Worm (Caenorhabditis elegans): ENCODE results near the gene F21C10.3.

The F21C10.3 gene

DNA sequence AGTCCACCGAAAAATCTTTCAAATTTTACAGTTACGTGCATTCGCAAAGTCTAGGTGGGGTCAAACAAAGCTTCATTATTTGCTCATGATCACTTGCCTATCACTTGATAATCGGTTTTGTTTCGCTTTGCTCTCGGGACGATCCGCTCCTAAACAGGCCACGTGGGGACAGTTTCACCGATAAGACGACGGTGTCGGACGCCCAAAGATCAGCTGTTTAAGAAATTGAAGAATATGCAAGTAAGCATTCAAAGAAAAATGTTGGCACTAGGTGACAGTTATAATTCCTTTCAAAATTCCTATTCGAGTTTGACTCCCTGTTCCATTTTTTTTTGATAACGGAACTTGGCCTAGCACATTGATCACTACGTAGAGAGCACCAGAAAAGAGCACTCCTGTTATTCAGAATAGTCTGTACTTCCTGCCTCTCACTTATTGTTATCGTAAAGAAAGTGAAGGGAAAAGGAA lies 47.9 kb upstream of the F21C10.3 start:
- no peak for TF ChIP-seq egl-27 (tag; optimal IDR thresholded peaks at IDR 0.05)
- no peak for TF ChIP-seq nhr-6 (tag; optimal IDR thresholded peaks at IDR 0.05)
- no peak for TF ChIP-seq nhr-23 (tag; optimal IDR thresholded peaks at IDR 0.05)
- TF ChIP-seq sma-3 (GFP tag; optimal IDR thresholded peaks at IDR 0.05) = no peak
- peak; percentile 88 for TF ChIP-seq sma-9 (GFP tag; optimal IDR thresholded peaks at IDR 0.05)
- no peak for TF ChIP-seq sma-9 (tag; optimal IDR thresholded peaks at IDR 0.05)
- TF ChIP-seq zag-1 (tag; optimal IDR thresholded peaks at IDR 0.05) = no peak
- no peak for TF ChIP-seq nhr-21 (tag; optimal IDR thresholded peaks at IDR 0.05)
- TF ChIP-seq nhr-11 (tag; optimal IDR thresholded peaks at IDR 0.05) = no peak
- peak; percentile 79 for TF ChIP-seq F13H6.1 (tag; optimal IDR thresholded peaks at IDR 0.05)
- TF ChIP-seq ztf-11 (tag; optimal IDR thresholded peaks at IDR 0.05) = no peak
- peak; percentile 72 for TF ChIP-seq fos-1 (tag; optimal IDR thresholded peaks at IDR 0.05)
- peak; percentile 53 for TF ChIP-seq nhr-129 (tag; optimal IDR thresholded peaks at IDR 0.05)
- TF ChIP-seq ztf-1 (GFP tag; conservative IDR thresholded peaks at IDR 0.05) = no peak
- TF ChIP-seq unc-62 (GFP tag; optimal IDR thresholded peaks at IDR 0.05) = no peak
- no peak for TF ChIP-seq mab-5 (tag; optimal IDR thresholded peaks at IDR 0.05)
- TF ChIP-seq gmeb-1 (tag; optimal IDR thresholded peaks at IDR 0.05) = peak; percentile 39
- no peak for TF ChIP-seq Y55F3AM.14 (GFP tag; optimal IDR thresholded peaks at IDR 0.05)
- TF ChIP-seq ceh-82 (tag; optimal IDR thresholded peaks at IDR 0.05) = no peak
- TF ChIP-seq dmd-4 (tag; optimal IDR thresholded peaks at IDR 0.05) = no peak
- peak in 1 of 2 experiments; percentile 51 for TF ChIP-seq mdl-1 (tag; optimal IDR thresholded peaks at IDR 0.05)
- TF ChIP-seq unc-39 (tag; optimal IDR thresholded peaks at IDR 0.05) = no peak
- no peak for TF ChIP-seq alr-1 (tag; optimal IDR thresholded peaks at IDR 0.05)
- peak; percentile 51 for TF ChIP-seq crh-2 (tag; optimal IDR thresholded peaks at IDR 0.05)
- TF ChIP-seq ama-1 (optimal IDR thresholded peaks at IDR 0.05) = no peak

DNA sequence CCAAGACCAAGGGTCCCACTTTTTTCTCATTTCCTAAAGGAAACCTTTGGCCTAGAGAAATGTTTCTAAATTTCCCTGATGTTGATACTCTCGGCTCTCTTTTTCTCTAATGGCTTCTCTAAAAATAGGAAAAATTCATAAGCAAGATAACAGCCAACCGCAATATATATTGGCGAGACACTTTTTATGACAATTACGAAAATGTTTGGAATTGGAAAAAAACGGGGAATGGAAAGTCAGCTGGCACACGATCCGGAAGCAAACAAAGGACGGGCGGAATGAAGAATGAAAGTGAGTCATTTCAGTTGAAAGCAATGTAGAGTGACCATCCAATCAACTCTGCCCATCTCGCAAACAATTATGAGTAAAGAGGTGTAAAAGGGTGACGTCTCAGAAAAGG lies 46.5 kb upstream of the F21C10.3 start:
- no peak for TF ChIP-seq peb-1 (tag; optimal IDR thresholded peaks at IDR 0.05)
- no peak for TF ChIP-seq ceh-16 (tag; optimal IDR thresholded peaks at IDR 0.05)
- TF ChIP-seq nhr-21 (tag; optimal IDR thresholded peaks at IDR 0.05) = no peak
- TF ChIP-seq F13H6.1 (tag; optimal IDR thresholded peaks at IDR 0.05) = peak; percentile 22
- no peak for TF ChIP-seq lsy-2 (tag; optimal IDR thresholded peaks at IDR 0.05)
- TF ChIP-seq fos-1 (tag; optimal IDR thresholded peaks at IDR 0.05) = peak; percentile 61
- TF ChIP-seq crh-2 (tag; optimal IDR thresholded peaks at IDR 0.05) = peak; percentile 21

DNA sequence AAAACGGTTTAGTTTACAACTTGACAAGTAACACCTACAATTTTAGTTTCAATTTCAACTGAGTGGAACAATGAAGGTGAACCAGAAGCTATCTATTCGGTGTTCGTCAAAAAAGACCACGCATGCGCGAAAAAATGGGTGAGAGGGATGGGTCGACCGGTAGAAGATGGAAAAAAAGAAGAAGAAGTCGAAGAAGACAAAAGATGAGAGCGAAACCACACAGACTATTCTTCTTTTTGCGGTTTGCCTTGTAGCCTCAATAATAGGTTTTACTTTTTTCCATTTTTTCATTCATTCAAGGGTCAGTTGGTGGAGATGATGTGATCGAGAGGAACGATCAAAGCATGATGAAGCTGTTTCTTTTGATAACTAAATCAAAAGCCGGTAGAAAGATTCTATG lies 45.5 kb upstream of the F21C10.3 start:
- TF ChIP-seq nhr-237 (tag; optimal IDR thresholded peaks at IDR 0.05) = no peak
- TF ChIP-seq nhr-23 (tag; optimal IDR thresholded peaks at IDR 0.05) = no peak
- no peak for TF ChIP-seq skn-1 (tag; optimal IDR thresholded peaks at IDR 0.05)
- TF ChIP-seq aly-2 (tag; optimal IDR thresholded peaks at IDR 0.05) = no peak
- TF ChIP-seq ama-1 (optimal IDR thresholded peaks at IDR 0.05) = no peak
- no peak for TF ChIP-seq dmd-4 (tag; optimal IDR thresholded peaks at IDR 0.05)
- TF ChIP-seq unc-62 (GFP tag; optimal IDR thresholded peaks at IDR 0.05) = no peak
- TF ChIP-seq nhr-6 (tag; optimal IDR thresholded peaks at IDR 0.05) = no peak
- no peak for TF ChIP-seq blmp-1 (tag; optimal IDR thresholded peaks at IDR 0.05; ENCODE audit: insufficient read depth)
- TF ChIP-seq lin-11 (tag; optimal IDR thresholded peaks at IDR 0.05) = no peak
- TF ChIP-seq ceh-82 (tag; optimal IDR thresholded peaks at IDR 0.05) = no peak
- no peak for TF ChIP-seq ztf-4 (tag; optimal IDR thresholded peaks at IDR 0.05)
- no peak for TF ChIP-seq Y55F3AM.14 (GFP tag; optimal IDR thresholded peaks at IDR 0.05)
- no peak for TF ChIP-seq mab-5 (tag; optimal IDR thresholded peaks at IDR 0.05)
- TF ChIP-seq peb-1 (tag; optimal IDR thresholded peaks at IDR 0.05) = no peak
- no peak for TF ChIP-seq lsy-2 (tag; optimal IDR thresholded peaks at IDR 0.05)
- TF ChIP-seq ceh-16 (tag; optimal IDR thresholded peaks at IDR 0.05) = no peak

DNA sequence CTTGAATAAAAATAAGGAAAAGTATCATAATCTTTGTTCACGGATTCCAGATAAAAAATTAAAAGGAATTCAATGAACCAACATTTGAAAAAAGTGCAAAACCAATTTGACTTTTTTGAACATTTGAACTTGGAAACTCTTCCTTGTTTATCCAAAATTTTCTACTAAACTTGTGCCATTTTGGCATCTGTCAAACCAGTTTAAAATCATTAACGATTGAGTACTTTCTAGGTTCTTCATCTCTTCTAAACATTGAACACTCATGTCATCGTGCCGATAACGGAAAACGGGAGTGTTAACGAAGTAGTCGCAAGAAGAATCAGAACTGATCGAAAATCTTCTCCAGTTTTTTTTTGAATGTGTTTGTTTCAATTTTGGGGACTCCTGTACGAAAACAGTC lies 43.6 kb upstream of the F21C10.3 start:
- TF ChIP-seq lin-11 (tag; optimal IDR thresholded peaks at IDR 0.05) (no peak), nhr-12 (tag; optimal IDR thresholded peaks at IDR 0.05) (no peak), alr-1 (tag; optimal IDR thresholded peaks at IDR 0.05) (no peak), crh-2 (tag; optimal IDR thresholded peaks at IDR 0.05) (no peak), blmp-1 (tag; optimal IDR thresholded peaks at IDR 0.05; ENCODE audit: insufficient read depth) (no peak), sma-9 (GFP tag; optimal IDR thresholded peaks at IDR 0.05) (peak; percentile 68), sma-9 (tag; optimal IDR thresholded peaks at IDR 0.05) (no peak), lin-13 (GFP tag; optimal IDR thresholded peaks at IDR 0.05) (no peak), zag-1 (tag; optimal IDR thresholded peaks at IDR 0.05) (no peak), mdl-1 (tag; optimal IDR thresholded peaks at IDR 0.05) (no peak), ztf-4 (tag; optimal IDR thresholded peaks at IDR 0.05) (no peak), dmd-4 (tag; optimal IDR thresholded peaks at IDR 0.05) (no peak), F13H6.1 (tag; optimal IDR thresholded peaks at IDR 0.05) (no peak), sma-3 (GFP tag; optimal IDR thresholded peaks at IDR 0.05) (peak; percentile 17), nhr-23 (tag; optimal IDR thresholded peaks at IDR 0.05) (no peak), sem-4 (tag; optimal IDR thresholded peaks at IDR 0.05) (no peak), lsy-2 (tag; optimal IDR thresholded peaks at IDR 0.05) (no peak)

Data from whole organism, L2 larva.